Fruit fly (Drosophila melanogaster): ENCODE data around the gene Pdk1.

Gene Pdk1

DNA sequence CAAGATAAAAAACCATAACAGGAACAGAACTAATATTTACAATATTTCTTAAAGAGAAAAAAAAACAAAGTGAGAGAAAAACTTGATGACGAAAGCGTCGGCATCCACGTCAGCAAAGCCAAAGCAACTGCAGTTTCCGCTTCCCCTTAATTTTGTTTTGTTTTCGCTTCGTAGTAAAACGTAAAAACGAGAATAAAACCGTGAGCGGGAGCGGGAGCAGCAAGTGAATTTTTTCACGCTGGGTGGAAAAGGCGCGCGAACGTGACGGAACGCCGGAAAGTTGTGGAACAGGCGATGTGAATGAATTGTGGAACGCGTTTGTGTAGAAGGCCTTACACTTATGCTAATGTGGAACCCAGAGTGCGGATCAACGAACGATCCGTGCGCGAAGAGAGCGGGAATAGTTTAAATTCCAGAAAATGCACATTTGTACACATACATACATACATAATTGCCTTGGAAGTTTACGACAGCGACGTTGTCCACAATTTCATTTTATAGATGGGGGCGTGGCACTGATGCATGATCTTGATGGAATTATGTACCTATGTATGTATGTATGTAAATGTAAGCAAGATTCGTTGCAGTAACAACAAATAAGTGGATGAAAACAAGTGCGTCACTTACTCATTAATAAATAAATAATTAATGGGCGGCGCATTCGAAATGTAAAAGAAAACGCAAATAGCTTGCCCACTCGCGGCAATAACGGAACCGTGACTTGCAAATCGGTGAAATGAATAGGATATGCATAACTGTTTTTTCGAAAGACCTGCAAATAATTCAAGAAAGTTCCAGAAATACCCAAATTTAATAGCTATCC lies 744 bp upstream of the Pdk1 start (continued):
- TF ChIP-seq pum (GFP tag; optimal IDR thresholded peaks at IDR 0.05) (no peak), sqz (GFP tag; optimal IDR thresholded peaks at IDR 0.05) (no peak), CG4282 (GFP tag; optimal IDR thresholded peaks at IDR 0.05) (no peak), CG7357 (GFP tag; IDR thresholded peaks at IDR 0.05) (no peak), pros (GFP tag; optimal IDR thresholded peaks at IDR 0.05) (peak; percentile 92), gcm2 (GFP tag; optimal IDR thresholded peaks at IDR 0.05) (no peak), stc (GFP tag; IDR thresholded peaks at IDR 0.05) (no peak), CG5180 (GFP tag; optimal IDR thresholded peaks at IDR 0.05) (no peak), gce (GFP tag; IDR thresholded peaks at IDR 0.05) (no peak), cato (GFP tag; optimal IDR thresholded peaks at IDR 0.05; ENCODE audit: borderline replicate concordance) (no peak), CG2712 (tag; optimal IDR thresholded peaks at IDR 0.05) (peak; percentile 11), CG12299 (tag; optimal IDR thresholded peaks at IDR 0.05) (peak; percentile 18), lab (GFP tag; optimal IDR thresholded peaks at IDR 0.05) (peak; percentile 25), usp (GFP tag; optimal IDR thresholded peaks at IDR 0.05) (no peak), CG6175 (GFP tag; IDR thresholded peaks at IDR 0.05) (no peak), CG18764 (GFP tag; optimal IDR thresholded peaks at IDR 0.05) (peak; percentile 55), CG30403 (GFP tag; optimal IDR thresholded peaks at IDR 0.05) (no peak), CG3065 (GFP tag; optimal IDR thresholded peaks at IDR 0.05) (peak; percentile 93), dysf (GFP tag; IDR thresholded peaks at IDR 0.05) (no peak), Aef1 (GFP tag; IDR thresholded peaks at IDR 0.05) (no peak), Fer2 (tag; optimal IDR thresholded peaks at IDR 0.05) (no peak), CG18599 (GFP tag; optimal IDR thresholded peaks at IDR 0.05) (no peak), Sin3A (optimal IDR thresholded peaks at IDR 0.05) (no peak), prd (optimal IDR thresholded peaks at IDR 0.05) (no peak), prd (GFP tag; IDR thresholded peaks at IDR 0.05) (no peak), Lim3 (GFP tag; IDR thresholded peaks at IDR 0.05) (no peak), corto (GFP tag; optimal IDR thresholded peaks at IDR 0.05) (no peak), CG3995 (GFP tag; optimal IDR thresholded peaks at IDR 0.05) (peak; percentile 86), D19A (tag; optimal IDR thresholded peaks at IDR 0.05) (peak; percentile 8), Nf-YB (GFP tag; optimal IDR thresholded peaks at IDR 0.05) (no peak), B-H1 (GFP tag; IDR thresholded peaks at IDR 0.05) (no peak), CG10209 (GFP tag; optimal IDR thresholded peaks at IDR 0.05) (no peak), Elba2 (GFP tag; optimal IDR thresholded peaks at IDR 0.05) (no peak), nerfin-1 (tag; optimal IDR thresholded peaks at IDR 0.05) (peak; percentile 84), CG10147 (GFP tag; optimal IDR thresholded peaks at IDR 0.05) (peak; percentile 4), CG11398 (GFP tag; optimal IDR thresholded peaks at IDR 0.05) (no peak), CG2116 (GFP tag; optimal IDR thresholded peaks at IDR 0.05) (no peak), CG12769 (tag; optimal IDR thresholded peaks at IDR 0.05) (peak; percentile 95), sens (GFP tag) (peak; percentile 71), shn (GFP tag; optimal IDR thresholded peaks at IDR 0.05) (no peak), wor (GFP tag; IDR thresholded peaks at IDR 0.05) (no peak), CG1233 (GFP tag; optimal IDR thresholded peaks at IDR 0.05) (no peak), CG13123 (GFP tag; optimal IDR thresholded peaks at IDR 0.05) (no peak), Sry-δ (GFP tag; optimal IDR thresholded peaks at IDR 0.05) (no peak), CG33213 (GFP tag; optimal IDR thresholded peaks at IDR 0.05) (no peak), pb (GFP tag; optimal IDR thresholded peaks at IDR 0.05) (no peak), CG14441 (GFP tag; IDR thresholded peaks at IDR 0.05) (no peak), CG4854 (GFP tag; optimal IDR thresholded peaks at IDR 0.05) (no peak), gsb (GFP tag; IDR thresholded peaks at IDR 0.05) (no peak), CG7987 (GFP tag; optimal IDR thresholded peaks at IDR 0.05) (no peak), CG12104 (GFP tag; optimal IDR thresholded peaks at IDR 0.05) (no peak)

All from whole organism, embryonic.